Worm (Caenorhabditis elegans): ENCODE results near the gene F07C4.11.
A peak's percentile ranks its signal among the peaks of the same experiment; 100 is the strongest.

Gene F07C4.11

ce11 chrV:7667940-7668339 is 24.6 kb upstream of the F07C4.11 start, which contains the start of gene C12D5.5:
Gene C12D5.5 (plus strand): TSS chrV:7668240.
- TF ChIP-seq chd-7 (tag; optimal IDR thresholded peaks at IDR 0.05) = no peak
- TF ChIP-seq hsf-1 (GFP tag; IDR thresholded peaks at IDR 0.05) = no peak
- TF ChIP-seq egl-44 (GFP tag; IDR thresholded peaks at IDR 0.05) = no peak
- no peak for TF ChIP-seq hmg-1.2 (GFP tag; IDR thresholded peaks at IDR 0.05)
- no peak for TF ChIP-seq F49E8.2 (tag; optimal IDR thresholded peaks at IDR 0.05; ENCODE audit: insufficient read depth)
- no peak for TF ChIP-seq C17E4.6 (GFP tag; IDR thresholded peaks at IDR 0.05)

ce11 chrV:7653567-7653966 is 10.3 kb upstream of the F07C4.11 start, which contains the start of gene srh-200:
Gene srh-200 (minus strand): TSS chrV:7653667.
- TF ChIP-seq madf-8 (GFP tag; conservative IDR thresholded peaks at IDR 0.05) (no peak), D2030.7 (GFP tag; IDR thresholded peaks at IDR 0.05) (no peak), pbrm-1 (GFP tag; IDR thresholded peaks at IDR 0.05) (no peak)

- no peak for TF ChIP-seq zfh-2 (GFP tag; conservative IDR thresholded peaks at IDR 0.05)
- TF ChIP-seq somi-1 (GFP tag; optimal IDR thresholded peaks at IDR 0.05) = no peak
- TF ChIP-seq F37B4.10 (GFP tag; IDR thresholded peaks at IDR 0.05) = no peak
- TF ChIP-seq lsl-1 (GFP tag; optimal IDR thresholded peaks at IDR 0.05) = no peak
- no peak for TF ChIP-seq fkh-3 (tag; optimal IDR thresholded peaks at IDR 0.05)
Measured at ce11 chrV:7651757-7652156, 8.4 kb upstream of the F07C4.11 start, which contains the start of gene srh-234. Gene srh-234 (minus strand): TSS chrV:7651857.

ce11 chrV:7649963-7650362 is 6.6 kb upstream of the F07C4.11 start:
- no peak for TF ChIP-seq T26A5.8 (tag; optimal IDR thresholded peaks at IDR 0.05)
- TF ChIP-seq repo-1 (tag; optimal IDR thresholded peaks at IDR 0.05) = no peak
- no peak for TF ChIP-seq ceh-58 (GFP tag; IDR thresholded peaks at IDR 0.05)
- no peak for TF ChIP-seq unc-62 (GFP tag; optimal IDR thresholded peaks at IDR 0.05)
- TF ChIP-seq hlh-26 (GFP tag; conservative IDR thresholded peaks at IDR 0.05) = no peak
- TF ChIP-seq somi-1 (GFP tag; optimal IDR thresholded peaks at IDR 0.05) = no peak
- TF ChIP-seq F49E8.2 (tag; optimal IDR thresholded peaks at IDR 0.05; ENCODE audit: insufficient read depth) = no peak
- no peak for TF ChIP-seq zim-3 (tag; optimal IDR thresholded peaks at IDR 0.05)
- TF ChIP-seq nfya-1 (tag; optimal IDR thresholded peaks at IDR 0.05; ENCODE audit: borderline replicate concordance, insufficient read depth) = no peak

- TF ChIP-seq rpc-1 (optimal IDR thresholded peaks at IDR 0.05) (no peak), rpc-1 (tag; optimal IDR thresholded peaks at IDR 0.05) (peak; percentile 8), madf-10 (tag; optimal IDR thresholded peaks at IDR 0.05) (no peak)
Measured at ce11 chrV:7647147-7647546, 3.8 kb upstream of the F07C4.11 start.

- no peak for TF ChIP-seq chd-7 (tag; optimal IDR thresholded peaks at IDR 0.05)
- TF ChIP-seq lin-26 (GFP tag; IDR thresholded peaks at IDR 0.05) = no peak
- no peak for TF ChIP-seq cebp-2 (GFP tag; IDR thresholded peaks at IDR 0.05)
- no peak for TF ChIP-seq ceh-58 (GFP tag; IDR thresholded peaks at IDR 0.05)
- no peak for TF ChIP-seq lin-40 (tag; optimal IDR thresholded peaks at IDR 0.05)
- no peak for TF ChIP-seq hmg-20 (GFP tag; IDR thresholded peaks at IDR 0.05)
- TF ChIP-seq ceh-40 (GFP tag; IDR thresholded peaks at IDR 0.05) = no peak
- TF ChIP-seq lin-35 (GFP tag; optimal IDR thresholded peaks at IDR 0.05) = no peak
- TF ChIP-seq hrde-1 (tag; optimal IDR thresholded peaks at IDR 0.05; ENCODE audit: borderline replicate concordance) = no peak
- TF ChIP-seq xnd-1 (tag; optimal IDR thresholded peaks at IDR 0.05) = no peak
- TF ChIP-seq sea-2 (GFP tag; IDR thresholded peaks at IDR 0.05) = no peak
- TF ChIP-seq mes-4 (tag; optimal IDR thresholded peaks at IDR 0.05) = no peak
- TF ChIP-seq madf-6 (GFP tag; IDR thresholded peaks at IDR 0.05) = no peak
Measured at ce11 chrV:7645454-7645853, 2.1 kb upstream of the F07C4.11 start, which contains the start of gene str-47. Gene str-47 (plus strand): TSS chrV:7645754.

Data from whole organism, young adult.